Fruit fly (Drosophila melanogaster) whole organism, embryonic: ENCODE data around the gene dome.
A peak's percentile ranks its signal among the peaks of the same experiment; 100 is the strongest.

Experiments
- Adf1 ChIP-seq: fragments of 200-800 bp; sonication (Bioruptor generic); IDR thresholded peaks from 2 replicates; pipeline ENCODE4 v1.3.6; 2022; ENCODE audit warnings: missing biosample characterization, missing genetic modification characterization
- Aef1 ChIP-seq: fragments of 200-800 bp; sonication (Bioruptor generic); IDR thresholded peaks from 3 replicates; pipeline ENCODE4 v1.3.6; 2022; ENCODE audit warnings: missing biosample characterization, missing genetic modification characterization
- Atf6 ChIP-seq: fragments of 200-800 bp; sonication (Bioruptor generic); IDR thresholded peaks from 2 replicates; pipeline ENCODE4 v1.3.6; 2022; ENCODE audit warnings: missing biosample characterization, missing genetic modification characterization
- CG1024 ChIP-seq: fragments of 200-800 bp; sonication (Bioruptor generic); IDR thresholded peaks from 2 replicates; pipeline ENCODE4 v1.3.6; 2022; ENCODE audit warnings: missing biosample characterization, missing genetic modification characterization
- CG13424 ChIP-seq: fragments of 200-800 bp; sonication (Bioruptor generic); optimal IDR thresholded peaks from 2 replicates; lab custom pipeline; 2019; ENCODE audit warnings: missing biosample characterization, mild to moderate bottlenecking, missing genetic modification characterization, moderate library complexity
- CG15696 ChIP-seq: fragments of 200-800 bp; sonication (Bioruptor generic); optimal IDR thresholded peaks from 2 replicates; lab custom pipeline; 2019; ENCODE audit warnings: missing biosample characterization, mild to moderate bottlenecking, missing genetic modification characterization, moderate library complexity
- CG18599 ChIP-seq: fragments of 200-800 bp; sonication (Bioruptor generic); optimal IDR thresholded peaks from 3 replicates; lab custom pipeline; 2017; ENCODE audit warnings: missing biosample characterization, missing genetic modification characterization, mild to moderate bottlenecking, moderate library complexity, missing genetic modification reagents
- CG30020 ChIP-seq: fragments of 200-800 bp; optimal IDR thresholded peaks from 2 replicates; lab custom pipeline; 2019; ENCODE audit warnings: missing biosample characterization, mild to moderate bottlenecking, missing genetic modification characterization, moderate library complexity
- CG33213 ChIP-seq: fragments of 200-800 bp; sonication (Bioruptor generic); optimal IDR thresholded peaks from 3 replicates; lab custom pipeline; 2016; ENCODE audit warnings: missing biosample characterization, missing genetic modification characterization
- CG3838 ChIP-seq: fragments of 200-800 bp; sonication (Bioruptor generic); optimal IDR thresholded peaks from 3 replicates; lab custom pipeline; 2016; ENCODE audit warnings: missing biosample characterization, missing genetic modification characterization
- CG3847 ChIP-seq: fragments of 200-800 bp; sonication (Bioruptor generic); IDR thresholded peaks from 2 replicates; pipeline ENCODE4 v1.3.6; 2022; ENCODE audit warnings: missing biosample characterization, missing genetic modification characterization
- CG42726 ChIP-seq: fragments of 200-800 bp; sonication (Bioruptor generic); IDR thresholded peaks from 2 replicates; pipeline ENCODE4 v1.3.6; 2022; ENCODE audit warnings: missing biosample characterization, missing genetic modification characterization; ENCODE audit not compliant: partially characterized antibody
- CG5180 ChIP-seq: fragments of 200-800 bp; sonication (Bioruptor generic); optimal IDR thresholded peaks from 3 replicates; lab custom pipeline; 2017; ENCODE audit warnings: missing biosample characterization, missing genetic modification characterization, mild to moderate bottlenecking, moderate library complexity, missing genetic modification reagents
- CG6272 ChIP-seq: fragments of 200-800 bp; sonication (Bioruptor generic); IDR thresholded peaks from 2 replicates; pipeline ENCODE4 v1.3.6; 2022; ENCODE audit warnings: missing biosample characterization, missing genetic modification characterization
- CG8089 ChIP-seq: fragments of 200-800 bp; sonication (Bioruptor generic); optimal IDR thresholded peaks from 3 replicates; lab custom pipeline; 2016; ENCODE audit warnings: missing biosample characterization, missing genetic modification characterization
- CG8281 ChIP-seq: fragments of 200-800 bp; sonication (Bioruptor generic); optimal IDR thresholded peaks from 2 replicates; lab custom pipeline; 2018; ENCODE audit warnings: missing biosample characterization, mild to moderate bottlenecking, missing genetic modification characterization, moderate library complexity
- CG8944 ChIP-seq: fragments of 200-800 bp; sonication (Bioruptor generic); optimal IDR thresholded peaks from 3 replicates; lab custom pipeline; 2016; ENCODE audit warnings: missing biosample characterization, missing genetic modification characterization
- Dref ChIP-seq: fragments of 200-800 bp; sonication (Bioruptor generic); IDR thresholded peaks from 2 replicates; pipeline ENCODE4 v1.3.6; 2022; ENCODE audit warnings: missing biosample characterization, missing genetic modification characterization
- E2f2 ChIP-seq: fragments of 200-800 bp; sonication (Bioruptor generic); IDR thresholded peaks from 2 replicates; pipeline ENCODE4 v1.3.6; 2022; ENCODE audit warnings: missing biosample characterization, missing genetic modification characterization
- HLH4C ChIP-seq: fragments of 200-800 bp; sonication (Bioruptor generic); IDR thresholded peaks from 3 replicates; pipeline ENCODE4 v1.3.6; 2022; ENCODE audit warnings: missing biosample characterization, missing genetic modification characterization; ENCODE audit not compliant: partially characterized antibody
- HLH54F ChIP-seq: fragments of 200-800 bp; sonication (Bioruptor generic); optimal IDR thresholded peaks from 3 replicates; lab custom pipeline; 2016; ENCODE audit warnings: missing biosample characterization, missing genetic modification characterization
- HmgZ ChIP-seq: fragments of 200-800 bp; sonication (Bioruptor generic); optimal IDR thresholded peaks from 2 replicates; lab custom pipeline; 2018; ENCODE audit warnings: missing biosample characterization, mild to moderate bottlenecking, missing genetic modification characterization
- Hsf ChIP-seq: fragments of 200-800 bp; sonication (Bioruptor generic); optimal IDR thresholded peaks from 3 replicates; lab custom pipeline; 2016; ENCODE audit warnings: missing biosample characterization, missing genetic modification characterization
- Myb ChIP-seq: fragments of 200-800 bp; sonication (Bioruptor generic); optimal IDR thresholded peaks from 2 replicates; lab custom pipeline; 2016; ENCODE audit warnings: missing biosample characterization, missing genetic modification characterization
- Opbp ChIP-seq: fragments of 200-800 bp; sonication (Bioruptor generic); IDR thresholded peaks from 3 replicates; pipeline ENCODE4 v1.3.6; 2022; ENCODE audit warnings: missing biosample characterization, missing genetic modification characterization; ENCODE audit not compliant: partially characterized antibody
- Rx ChIP-seq: fragments of 200-800 bp; sonication (Bioruptor generic); IDR thresholded peaks from 2 replicates; pipeline ENCODE4 v1.3.6; 2022; ENCODE audit warnings: missing biosample characterization, missing genetic modification characterization
- Scr ChIP-seq: fragments of 200-800 bp; sonication (Bioruptor generic); IDR thresholded peaks from 2 replicates; pipeline ENCODE4 v1.3.6; 2022; ENCODE audit warnings: missing biosample characterization, missing genetic modification characterization; ENCODE audit not compliant: partially characterized antibody
- al ChIP-seq: fragments of 200-800 bp; sonication (Bioruptor generic); IDR thresholded peaks from 2 replicates; pipeline ENCODE4 v1.3.6; 2022; ENCODE audit warnings: missing biosample characterization, missing genetic modification characterization
- amos ChIP-seq: fragments of 200-800 bp; sonication (Bioruptor generic); IDR thresholded peaks from 2 replicates; pipeline ENCODE4 v1.3.6; 2022; ENCODE audit warnings: missing biosample characterization, missing genetic modification characterization; ENCODE audit not compliant: partially characterized antibody
- ara ChIP-seq: fragments of 200-800 bp; sonication (Bioruptor generic); IDR thresholded peaks from 2 replicates; pipeline ENCODE4 v1.3.6; 2022; ENCODE audit warnings: missing biosample characterization, missing genetic modification characterization
- gem ChIP-seq: fragments of 200-800 bp; sonication (Bioruptor generic); optimal IDR thresholded peaks from 2 replicates; lab custom pipeline; 2019; ENCODE audit warnings: missing biosample characterization, mild to moderate bottlenecking, missing genetic modification characterization, moderate library complexity
- jumu ChIP-seq: fragments of 200-800 bp; sonication (Bioruptor generic); optimal IDR thresholded peaks from 3 replicates; lab custom pipeline; 2016; ENCODE audit warnings: missing biosample characterization, missing genetic modification characterization
- nau ChIP-seq: fragments of 200-800 bp; sonication (Bioruptor generic); optimal IDR thresholded peaks from 3 replicates; lab custom pipeline; 2017; ENCODE audit warnings: missing biosample characterization, mild to moderate bottlenecking, missing genetic modification characterization, missing genetic modification reagents
- nerfin-2 ChIP-seq: fragments of 200-800 bp; sonication (Bioruptor generic); IDR thresholded peaks from 2 replicates; pipeline ENCODE4 v1.3.6; 2022; ENCODE audit warnings: missing biosample characterization, missing genetic modification characterization; ENCODE audit not compliant: partially characterized antibody
- nom ChIP-seq: fragments of 200-800 bp; sonication (Bioruptor generic); optimal IDR thresholded peaks from 2 replicates; lab custom pipeline; 2017; ENCODE audit warnings: missing biosample characterization, missing genetic modification characterization, mild to moderate bottlenecking, moderate library complexity, missing genetic modification reagents
- oc ChIP-seq: fragments of 200-800 bp; sonication (Bioruptor generic); optimal IDR thresholded peaks from 2 replicates; lab custom pipeline; 2018; ENCODE audit warnings: missing biosample characterization, mild to moderate bottlenecking, missing genetic modification characterization, moderate library complexity
- pum ChIP-seq: fragments of 200-800 bp; sonication (Bioruptor generic); optimal IDR thresholded peaks from 2 replicates; lab custom pipeline; 2016; ENCODE audit warnings: missing biosample characterization, missing genetic modification characterization
- rib ChIP-seq: fragments of 200-800 bp; sonication (Bioruptor generic); IDR thresholded peaks from 2 replicates; pipeline ENCODE4 v1.3.6; 2022; ENCODE audit warnings: missing biosample characterization, missing genetic modification characterization
- sna ChIP-seq: fragments of 200-800 bp; sonication (Bioruptor generic); IDR thresholded peaks from 2 replicates; pipeline ENCODE4 v1.3.6; 2022; ENCODE audit warnings: missing biosample characterization, missing genetic modification characterization; ENCODE audit not compliant: partially characterized antibody
- so ChIP-seq: fragments of 200-800 bp; sonication (Bioruptor generic); IDR thresholded peaks from 3 replicates; pipeline ENCODE4 v1.3.6; 2022; ENCODE audit warnings: missing biosample characterization, missing genetic modification characterization
- sob ChIP-seq: fragments of 200-800 bp; sonication (Bioruptor generic); IDR thresholded peaks from 2 replicates; pipeline ENCODE4 v1.3.6; 2022; ENCODE audit warnings: missing biosample characterization, missing genetic modification characterization
- stwl ChIP-seq: fragments of 200-800 bp; sonication (Bioruptor generic); optimal IDR thresholded peaks from 3 replicates; lab custom pipeline; 2018; ENCODE audit warnings: missing biosample characterization, mild to moderate bottlenecking, missing genetic modification characterization, moderate library complexity
- tin ChIP-seq: fragments of 200-800 bp; sonication (Bioruptor generic); optimal IDR thresholded peaks from 3 replicates; lab custom pipeline; 2016; ENCODE audit warnings: missing biosample characterization, missing genetic modification characterization
- trem ChIP-seq: fragments of 200-800 bp; optimal IDR thresholded peaks from 3 replicates; lab custom pipeline; 2019; ENCODE audit warnings: missing biosample characterization, mild to moderate bottlenecking, missing genetic modification characterization, moderate library complexity
- unc-4 ChIP-seq: fragments of 200-800 bp; sonication (Bioruptor generic); IDR thresholded peaks from 2 replicates; pipeline ENCODE4 v1.3.6; 2022; ENCODE audit warnings: missing biosample characterization, missing genetic modification characterization; ENCODE audit not compliant: partially characterized antibody
- usp ChIP-seq: fragments of >200 bp; optimal IDR thresholded peaks from 2 replicates; lab custom pipeline; 2017; ENCODE audit warnings: missing biosample characterization, missing genetic modification characterization
- zen ChIP-seq: fragments of 200-800 bp; sonication (Bioruptor generic); optimal IDR thresholded peaks from 3 replicates; lab custom pipeline; 2018; ENCODE audit warnings: missing biosample characterization, mild to moderate bottlenecking, missing genetic modification characterization, moderate library complexity
- zen2 ChIP-seq: fragments of 200-800 bp; sonication (Bioruptor generic); IDR thresholded peaks from 3 replicates; pipeline ENCODE4 v1.3.6; 2022; ENCODE audit warnings: missing biosample characterization, missing genetic modification characterization; ENCODE audit not compliant: partially characterized antibody

Gene dome

dm6 chrX:19665684-19666141 is 17.6 kb downstream of the dome start (continued):
- TF ChIP-seq rib = 0 out of 2 replicates have a peak, but pooled peaks have one; percentile 13
- TF ChIP-seq CG18599 = peak; percentile 25
- TF ChIP-seq sna = no peak
- peak; percentile 73 for TF ChIP-seq Aef1
- 0 out of 2 replicates have a peak, but pooled peaks have one; percentile 29 for TF ChIP-seq ara (GFP tag; lab: Robert Waterston, UW)
- no peak for TF ChIP-seq oc
- peak; percentile 20; the same call in 1 of the 2 replicates for TF ChIP-seq E2f2 (GFP tag; lab: Robert Waterston, UW)
- peak; percentile 24 for TF ChIP-seq pum
- peak; percentile 8 for TF ChIP-seq CG8089 (GFP tag; lab: Kevin White, UChicago)
- TF ChIP-seq Atf6 (GFP tag; lab: Robert Waterston, UW) = peak; percentile 25; the same call in 1 of the 2 replicates
- TF ChIP-seq CG42726 (GFP tag; lab: Robert Waterston, UW) = peak; percentile 82
- peak; percentile 65 for TF ChIP-seq CG3847 (GFP tag; lab: Robert Waterston, UW)
- peak; percentile 23; the same call in 1 of the 2 replicates for TF ChIP-seq CG1024 (GFP tag; lab: Robert Waterston, UW)
- peak; percentile 54; the same call in 1 of the 2 replicates for TF ChIP-seq nerfin-2 (GFP tag; lab: Robert Waterston, UW)
- no peak for TF ChIP-seq CG30020 (tag; lab: Kevin White, UChicago)
- peak; percentile 7 for TF ChIP-seq tin (GFP tag; lab: Kevin White, UChicago)
- TF ChIP-seq so (GFP tag; lab: Robert Waterston, UW) = no peak
- TF ChIP-seq sob (GFP tag; lab: Robert Waterston, UW) = peak; percentile 75
- TF ChIP-seq CG13424 (tag; lab: Kevin White, UChicago) = peak; percentile 23
- TF ChIP-seq Dref (GFP tag; lab: Robert Waterston, UW) = 0 out of 2 replicates have a peak, but pooled peaks have one; percentile 17
- TF ChIP-seq CG8944 = peak; percentile 34
- no peak for TF ChIP-seq CG3838 (GFP tag; lab: Kevin White, UChicago)
- peak; percentile 67 for TF ChIP-seq Adf1
- TF ChIP-seq HLH4C = peak; percentile 57; the same call in 2 of the 3 replicates
- peak; percentile 81 for TF ChIP-seq Opbp (GFP tag; lab: Robert Waterston, UW)
- no peak for TF ChIP-seq CG5180 (GFP tag; lab: Kevin White, UChicago)
- TF ChIP-seq CG6272 (GFP tag; lab: Robert Waterston, UW) = peak; percentile 71
- TF ChIP-seq jumu (GFP tag; lab: Kevin White, UChicago) = peak; percentile 27
- TF ChIP-seq CG33213 (GFP tag; lab: Kevin White, UChicago) = peak; percentile 3
- TF ChIP-seq nau (GFP tag; lab: Kevin White, UChicago) = no peak
- no peak for TF ChIP-seq CG15696 (tag; lab: Kevin White, UChicago)
- TF ChIP-seq al (GFP tag; lab: Robert Waterston, UW) = peak; percentile 56
- peak; percentile 22 for TF ChIP-seq Hsf (GFP tag; lab: Kevin White, UChicago)
- TF ChIP-seq Rx (GFP tag; lab: Robert Waterston, UW) = peak; percentile 52

dm6 chrX:19663859-19664728 is 19.2 kb downstream of the dome start, which contains the start of the genes CG14223 and Ssu72:
Gene CG14223, minus strand, starts transcription at chrX:19663971.
Gene Ssu72, plus strand, starts transcription at chrX:19664561.
- TF ChIP-seq stwl (tag; lab: Kevin White, UChicago) (peak; percentile 22), unc-4 (GFP tag; lab: Robert Waterston, UW) (peak; percentile 62), usp (no peak), gem (peak; percentile 13), nom (GFP tag; lab: Kevin White, UChicago) (no peak), zen2 (GFP tag; lab: Robert Waterston, UW) (peak; percentile 91), amos (peak; percentile 87), Scr (GFP tag; lab: Robert Waterston, UW) (peak; percentile 84), HLH54F (peak; percentile 7), trem (tag; lab: Kevin White, UChicago) (peak; percentile 6), zen (tag; lab: Kevin White, UChicago) (no peak), Dref (GFP tag; lab: Robert Waterston, UW) (peak; percentile 66), HmgZ (peak; percentile 3), Opbp (GFP tag; lab: Robert Waterston, UW) (peak; percentile 87), Myb (GFP tag; lab: Kevin White, UChicago) (peak; percentile 71), CG8281 (tag; lab: Kevin White, UChicago) (no peak)
